Worm (Caenorhabditis elegans) whole organism, early embryonic: ENCODE measurements around the gene igcm-4.

Experiments
- B0310.2 ChIP-seq: sonication (generic microtip); optimal IDR thresholded peaks from 2 replicates; lab custom pipeline; 2016; ENCODE audit warnings: mild to moderate bottlenecking, missing genetic modification characterization, missing compliant biosample characterization
- aly-1 ChIP-seq: sonication (generic microtip); optimal IDR thresholded peaks from 2 replicates; lab custom pipeline; 2016; ENCODE audit warnings: missing genetic modification characterization, missing compliant biosample characterization
- ama-1 ChIP-seq: fragments of 150-350 bp; optimal IDR thresholded peaks from 2 replicates; lab custom pipeline; 2014

DNA sequence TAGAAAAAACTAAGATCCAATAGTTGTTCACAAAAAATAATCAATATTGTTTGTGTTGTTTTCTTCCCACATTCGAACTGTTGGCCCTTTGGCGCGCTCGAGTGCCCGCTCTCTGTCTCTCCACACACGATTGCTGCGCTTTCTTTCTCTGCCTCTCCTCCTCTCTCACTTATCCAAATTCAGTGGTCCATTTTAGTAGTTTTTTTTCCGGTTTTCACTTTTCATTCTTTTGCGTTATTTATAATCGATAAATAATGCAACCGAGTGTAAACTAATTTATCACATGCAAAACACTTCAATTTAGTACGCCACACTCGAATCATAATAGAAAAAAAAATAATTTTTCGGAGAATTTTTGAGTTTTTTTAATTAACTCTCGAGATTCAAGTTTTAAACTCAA is 45.6 kb downstream of the igcm-4 start:
- TF ChIP-seq aly-1 (no peak), ama-1 (no peak), B0310.2 (no peak)
